Worm (Caenorhabditis elegans) whole organism, late embryonic: Measurements from ENCODE around the gene Y62H9A.2.

ENCODE experiments used
- F13H6.1 ChIP-seq: sonication (generic microtip); optimal IDR thresholded peaks from 2 replicates; lab custom pipeline; 2016; ENCODE audit warnings: missing genetic modification characterization, missing compliant biosample characterization
- K02D7.2 ChIP-seq: sonication (generic microtip); optimal IDR thresholded peaks from 2 replicates; lab custom pipeline; 2017; ENCODE audit warnings: mild to moderate bottlenecking, missing genetic modification characterization, missing compliant biosample characterization
- T23F11.4 ChIP-seq: fragments of 200-800 bp; sonication (Bioruptor generic); optimal IDR thresholded peaks from 2 replicates; lab custom pipeline; 2018; ENCODE audit warnings: mild to moderate bottlenecking, missing genetic modification characterization, missing compliant biosample characterization
- Y22D7AL.16 ChIP-seq: sonication (generic microtip); optimal IDR thresholded peaks from 2 replicates; lab custom pipeline; 2016; ENCODE audit warnings: missing genetic modification characterization, missing compliant biosample characterization
- ahr-1 ChIP-seq: sonication (generic microtip); optimal IDR thresholded peaks from 2 replicates; lab custom pipeline; 2016; ENCODE audit warnings: missing genetic modification characterization, missing compliant biosample characterization
- ama-1 ChIP-seq: fragments of 150-350 bp; optimal IDR thresholded peaks from 2 replicates; lab custom pipeline; 2014
- ceh-14 ChIP-seq: sonication (generic microtip); optimal IDR thresholded peaks from 2 replicates; lab custom pipeline; 2016; ENCODE audit warnings: missing genotype, missing genetic modification characterization, missing compliant biosample characterization
- ceh-19 ChIP-seq: fragments of 200-800 bp; sonication (Bioruptor generic); optimal IDR thresholded peaks from 2 replicates; lab custom pipeline; 2018; ENCODE audit warnings: mild to moderate bottlenecking, missing genetic modification characterization, missing compliant biosample characterization
- ceh-2 ChIP-seq: sonication (generic microtip); optimal IDR thresholded peaks from 2 replicates; lab custom pipeline; 2016; ENCODE audit warnings: missing genotype, missing genetic modification characterization, missing compliant biosample characterization
- ceh-22 ChIP-seq: sonication (generic microtip); optimal IDR thresholded peaks from 2 replicates; lab custom pipeline; 2017; ENCODE audit warnings: missing biosample characterization, missing genetic modification characterization
- ceh-24 ChIP-seq: sonication (generic microtip); optimal IDR thresholded peaks from 2 replicates; lab custom pipeline; 2016; ENCODE audit warnings: mild to moderate bottlenecking, missing genetic modification characterization, missing compliant biosample characterization
- ceh-31 ChIP-seq: sonication (generic microtip); optimal IDR thresholded peaks from 2 replicates; lab custom pipeline; 2016; ENCODE audit warnings: missing genetic modification characterization, missing compliant biosample characterization
- ceh-45 ChIP-seq: fragments of 200-800 bp; sonication (Bioruptor generic); IDR thresholded peaks from 2 replicates; pipeline ENCODE4 v1.3.6; 2022; ENCODE audit warnings: missing genetic modification reagents, missing genetic modification characterization, missing compliant biosample characterization
- ceh-48 ChIP-seq: sonication (generic microtip); optimal IDR thresholded peaks from 2 replicates; lab custom pipeline; 2016; ENCODE audit warnings: missing genetic modification characterization, inconsistent platforms, missing compliant biosample characterization
- ceh-9 ChIP-seq: sonication (generic microtip); optimal IDR thresholded peaks from 2 replicates; lab custom pipeline; 2016; ENCODE audit warnings: mild to moderate bottlenecking, missing genetic modification characterization, inconsistent platforms, missing compliant biosample characterization
- dmd-4 ChIP-seq: sonication (generic microtip); optimal IDR thresholded peaks from 2 replicates; lab custom pipeline; 2016; ENCODE audit warnings: borderline replicate concordance, missing genetic modification characterization, missing compliant biosample characterization
- elt-4 ChIP-seq: sonication (generic microtip); optimal IDR thresholded peaks from 2 replicates; lab custom pipeline; 2016; ENCODE audit warnings: missing genetic modification characterization, missing compliant biosample characterization
- ets-4 ChIP-seq: sonication (generic microtip); optimal IDR thresholded peaks from 2 replicates; lab custom pipeline; 2016; ENCODE audit warnings: missing genetic modification characterization, missing compliant biosample characterization
- fkh-6 ChIP-seq: sonication (generic microtip); optimal IDR thresholded peaks from 2 replicates; lab custom pipeline; 2016; ENCODE audit warnings: missing genetic modification characterization, missing compliant biosample characterization
- gmeb-2 ChIP-seq: sonication (generic microtip); optimal IDR thresholded peaks from 2 replicates; lab custom pipeline; 2016; ENCODE audit warnings: missing genetic modification characterization, inconsistent platforms, missing compliant biosample characterization
- hlh-13 ChIP-seq: fragments of 200-800 bp; sonication (Bioruptor generic); optimal IDR thresholded peaks from 2 replicates; lab custom pipeline; 2018; ENCODE audit warnings: mild to moderate bottlenecking, missing genetic modification characterization, missing compliant biosample characterization
- hlh-30 ChIP-seq: sonication (generic microtip); optimal IDR thresholded peaks from 2 replicates; lab custom pipeline; 2017; ENCODE audit warnings: antibody characterized with exemption, missing genetic modification characterization, missing compliant biosample characterization; ENCODE audit not compliant: insufficient read depth
- hlh-6 ChIP-seq: sonication (generic microtip); optimal IDR thresholded peaks from 2 replicates; lab custom pipeline; 2016; ENCODE audit warnings: missing genotype, missing genetic modification characterization, missing compliant biosample characterization
- hlh-8 ChIP-seq: sonication (generic microtip); optimal IDR thresholded peaks from 2 replicates; lab custom pipeline; 2016; ENCODE audit warnings: missing genotype, missing genetic modification characterization, missing compliant biosample characterization
- mec-3 ChIP-seq: sonication (generic microtip); optimal IDR thresholded peaks from 2 replicates; lab custom pipeline; 2016; ENCODE audit warnings: borderline replicate concordance, missing genetic modification characterization, missing compliant biosample characterization
- nhr-11 ChIP-seq: fragments of 150-350 bp; optimal IDR thresholded peaks from 2 replicates; lab custom pipeline; 2014; ENCODE audit warnings: missing biosample characterization, missing genetic modification characterization
- nhr-232 ChIP-seq: sonication (generic microtip); optimal IDR thresholded peaks from 2 replicates; lab custom pipeline; 2016; ENCODE audit warnings: missing genetic modification characterization, missing compliant biosample characterization
- npax-4 ChIP-seq: sonication (generic microtip); optimal IDR thresholded peaks from 2 replicates; lab custom pipeline; 2016; ENCODE audit warnings: missing genetic modification characterization, missing compliant biosample characterization
- pag-3 ChIP-seq: sonication (generic microtip); optimal IDR thresholded peaks from 2 replicates; lab custom pipeline; 2016; ENCODE audit warnings: missing compliant biosample characterization, missing genetic modification characterization, borderline replicate concordance
- pax-1 ChIP-seq: fragments of 150-350 bp; optimal IDR thresholded peaks from 2 replicates; lab custom pipeline; 2014; ENCODE audit warnings: missing biosample characterization, missing genetic modification characterization
- pha-4 ChIP-seq: fragments of 150-350 bp; optimal IDR thresholded peaks from 2 replicates; lab custom pipeline; 2018; ENCODE audit warnings: missing biosample characterization, missing genetic modification reagents, missing genetic modification characterization
- rnt-1 ChIP-seq: sonication (generic microtip); optimal IDR thresholded peaks from 2 replicates; lab custom pipeline; 2016; ENCODE audit warnings: missing genetic modification characterization, missing compliant biosample characterization
- sox-2 ChIP-seq: fragments of 200-800 bp; sonication (Bioruptor generic); IDR thresholded peaks from 2 replicates; pipeline ENCODE4 v1.3.6; 2022; ENCODE audit warnings: missing genetic modification reagents, missing genetic modification characterization, missing compliant biosample characterization
- sox-4 ChIP-seq: sonication (generic microtip); optimal IDR thresholded peaks from 2 replicates; lab custom pipeline; 2017; ENCODE audit warnings: mild to moderate bottlenecking, missing genetic modification characterization, inconsistent platforms, missing compliant biosample characterization
- syd-9 ChIP-seq: sonication (generic microtip); optimal IDR thresholded peaks from 2 replicates; lab custom pipeline; 2016; ENCODE audit warnings: mild to moderate bottlenecking, missing genetic modification characterization, moderate library complexity, missing compliant biosample characterization
- tbx-7 ChIP-seq: sonication (generic microtip); optimal IDR thresholded peaks from 2 replicates; lab custom pipeline; 2016; ENCODE audit warnings: missing genotype, missing genetic modification characterization, missing compliant biosample characterization
- ttx-3 ChIP-seq: sonication (generic microtip); optimal IDR thresholded peaks from 2 replicates; lab custom pipeline; 2016; ENCODE audit warnings: missing genetic modification reagents, missing genetic modification characterization, missing compliant biosample characterization
- unc-55 ChIP-seq: sonication (generic microtip); optimal IDR thresholded peaks from 2 replicates; lab custom pipeline; 2017; ENCODE audit warnings: missing biosample characterization, missing genetic modification reagents, missing genetic modification characterization

Gene Y62H9A.2

ce11 chrX:11857178-11857577 is 20.8 kb downstream of the Y62H9A.2 start, which contains the start of gene mes-1:
TSS of gene mes-1 (plus strand) at chrX:11857478.
- TF ChIP-seq rnt-1 (tag; lab: Kevin White, UChicago) (no peak), ceh-31 (tag; lab: Kevin White, UChicago) (no peak), nhr-232 (no peak), mec-3 (tag; lab: Kevin White, UChicago) (no peak), syd-9 (tag; lab: Kevin White, UChicago) (no peak), ceh-14 (tag; lab: Kevin White, UChicago) (no peak), unc-55 (GFP tag; lab: Kevin White, UChicago) (no peak), ceh-19 (no peak), ceh-9 (tag; lab: Kevin White, UChicago) (no peak), K02D7.2 (tag; lab: Kevin White, UChicago) (no peak), sox-4 (no peak)

ce11 chrX:11856214-11856613 is 21.8 kb downstream of the Y62H9A.2 start:
- TF ChIP-seq rnt-1 (tag; lab: Kevin White, UChicago) (no peak), fkh-6 (tag; lab: Kevin White, UChicago) (no peak), mec-3 (tag; lab: Kevin White, UChicago) (no peak), ceh-2 (tag; lab: Kevin White, UChicago) (no peak), hlh-6 (tag; lab: Kevin White, UChicago) (no peak), ahr-1 (tag; lab: Kevin White, UChicago) (no peak), nhr-11 (tag; lab: Kevin White, UChicago) (no peak), ceh-22 (tag; lab: Kevin White, UChicago) (no peak), T23F11.4 (GFP tag; lab: Kevin White, UChicago) (no peak), pha-4 (tag; lab: Kevin White, UChicago) (no peak), pag-3 (tag; lab: Kevin White, UChicago) (no peak), dmd-4 (tag; lab: Kevin White, UChicago) (no peak), ttx-3 (tag; lab: Kevin White, UChicago) (no peak), Y22D7AL.16 (tag; lab: Kevin White, UChicago) (no peak), pax-1 (tag; lab: Kevin White, UChicago) (no peak), ceh-24 (tag; lab: Kevin White, UChicago) (no peak), npax-4 (tag; lab: Kevin White, UChicago) (no peak)

- no peak for TF ChIP-seq F13H6.1 (tag; lab: Kevin White, UChicago)
- TF ChIP-seq, all 69 proteins: peak for 0
Measured at ce11 chrX:11854903-11855302, 23.1 kb downstream of the Y62H9A.2 start, which contains the start of gene F54F7.8. TSS of gene F54F7.8 (minus strand) at chrX:11855003.

- no peak for TF ChIP-seq tbx-7 (tag; lab: Kevin White, UChicago)
- no peak for TF ChIP-seq ahr-1 (tag; lab: Kevin White, UChicago)
- no peak for TF ChIP-seq hlh-8 (tag; lab: Kevin White, UChicago)
- TF ChIP-seq ceh-2 (tag; lab: Kevin White, UChicago): no peak
- no peak for TF ChIP-seq ama-1 (lab: Kevin White, UChicago)
- TF ChIP-seq elt-4 (tag; lab: Kevin White, UChicago): no peak
- no peak for TF ChIP-seq gmeb-2 (tag; lab: Kevin White, UChicago)
- no peak for TF ChIP-seq sox-2 (GFP tag; lab: Robert Waterston, UW)
- no peak for TF ChIP-seq ceh-45 (GFP tag; lab: Robert Waterston, UW)
- TF ChIP-seq ceh-14 (tag; lab: Kevin White, UChicago): no peak
- no peak for TF ChIP-seq ets-4
- TF ChIP-seq pax-1 (tag; lab: Kevin White, UChicago): no peak
- no peak for TF ChIP-seq hlh-30 (tag; lab: Kevin White, UChicago)
- TF ChIP-seq hlh-13 (GFP tag; lab: Kevin White, UChicago): no peak
- TF ChIP-seq ceh-48 (tag; lab: Kevin White, UChicago): no peak
- TF ChIP-seq rnt-1 (tag; lab: Kevin White, UChicago): no peak
Measured at ce11 chrX:11854432-11854831, 23.6 kb downstream of the Y62H9A.2 start.
